Worm (Caenorhabditis elegans): ENCODE results near the gene E02H9.13.

- TF ChIP-seq med-1 (GFP tag; optimal IDR thresholded peaks at IDR 0.05; ENCODE audit: insufficient read depth) (no peak), klf-2 (GFP tag; conservative IDR thresholded peaks at IDR 0.05) (no peak), flt-1 (GFP tag; IDR thresholded peaks at IDR 0.05) (no peak), ref-1 (GFP tag; conservative IDR thresholded peaks at IDR 0.05) (no peak), cog-1 (tag; optimal IDR thresholded peaks at IDR 0.05) (no peak), tab-1 (GFP tag; IDR thresholded peaks at IDR 0.05) (no peak)
Observed at ce11 chrIII:2474781-2475180, 36.2 kb upstream of the E02H9.13 start.

Data from whole organism, midembryonic.